Fruit fly (Drosophila melanogaster) whole organism, embryonic: Measurements from ENCODE around the gene CG8149.

Experiments used
- Aef1 ChIP-seq: fragments of 200-800 bp; sonication (Bioruptor generic); IDR thresholded peaks from 3 replicates; pipeline ENCODE4 v1.3.6; 2022; ENCODE audit warnings: missing biosample characterization, missing genetic modification characterization
- Awh ChIP-seq: fragments of 200-800 bp; sonication (Bioruptor generic); IDR thresholded peaks from 2 replicates; pipeline ENCODE4, ENCODE4 v1.3.6; 2022; ENCODE audit warnings: missing biosample characterization, missing genetic modification characterization
- B-H1 ChIP-seq: fragments of 200-800 bp; sonication (Bioruptor generic); IDR thresholded peaks from 3 replicates; pipeline ENCODE4 v1.3.6; 2022; ENCODE audit warnings: missing biosample characterization, missing genetic modification characterization
- CG1024 ChIP-seq: fragments of 200-800 bp; sonication (Bioruptor generic); IDR thresholded peaks from 2 replicates; pipeline ENCODE4 v1.3.6; 2022; ENCODE audit warnings: missing biosample characterization, missing genetic modification characterization
- CG10979 ChIP-seq: fragments of 200-800 bp; sonication (Bioruptor generic); optimal IDR thresholded peaks from 2 replicates; lab custom pipeline; 2018; ENCODE audit warnings: missing biosample characterization, mild to moderate bottlenecking, missing genetic modification characterization, moderate library complexity
- CG12299 ChIP-seq: fragments of 200-800 bp; sonication (Bioruptor generic); optimal IDR thresholded peaks from 2 replicates; lab custom pipeline; 2018; ENCODE audit warnings: missing biosample characterization, mild to moderate bottlenecking, missing genetic modification characterization
- CG13775 ChIP-seq: fragments of 200-800 bp; sonication (Bioruptor generic); optimal IDR thresholded peaks from 3 replicates; lab custom pipeline; 2017; ENCODE audit warnings: missing biosample characterization, mild to moderate bottlenecking, missing genetic modification characterization
- CG17186 ChIP-seq: fragments of 200-800 bp; sonication (Bioruptor generic); optimal IDR thresholded peaks from 3 replicates; lab custom pipeline; 2017; ENCODE audit warnings: missing biosample characterization, missing genetic modification reagents, missing genetic modification characterization
- CG17361 ChIP-seq: fragments of 200-800 bp; sonication (Bioruptor generic); IDR thresholded peaks from 3 replicates; pipeline ENCODE4 v1.3.6; 2022; ENCODE audit warnings: missing biosample characterization, missing genetic modification characterization
- CG17568 ChIP-seq: fragments of 200-800 bp; sonication (Bioruptor generic); optimal IDR thresholded peaks from 2 replicates; lab custom pipeline; 2018; ENCODE audit warnings: missing biosample characterization, mild to moderate bottlenecking, missing genetic modification characterization, moderate library complexity
- CG2129 ChIP-seq: fragments of 200-800 bp; sonication (Bioruptor generic); IDR thresholded peaks from 2 replicates; pipeline ENCODE4 v1.3.6; 2022; ENCODE audit warnings: missing biosample characterization, missing genetic modification characterization; ENCODE audit not compliant: partially characterized antibody
- CG4820 ChIP-seq: fragments of 200-800 bp; sonication (Bioruptor generic); optimal IDR thresholded peaks from 3 replicates; lab custom pipeline; 2016; ENCODE audit warnings: missing biosample characterization, missing genetic modification characterization
- CG8944 ChIP-seq: fragments of 200-800 bp; sonication (Bioruptor generic); optimal IDR thresholded peaks from 3 replicates; lab custom pipeline; 2016; ENCODE audit warnings: missing biosample characterization, missing genetic modification characterization
- CoRest ChIP-seq: fragments of 200-800 bp; sonication (Bioruptor generic); optimal IDR thresholded peaks from 3 replicates; lab custom pipeline; 2018; ENCODE audit warnings: missing biosample characterization, mild to moderate bottlenecking, missing genetic modification characterization, moderate library complexity
- Dbx ChIP-seq: fragments of 200-800 bp; sonication (Bioruptor generic); IDR thresholded peaks from 3 replicates; pipeline ENCODE4 v1.3.6; 2022; ENCODE audit warnings: missing biosample characterization, missing genetic modification characterization
- Deaf1 ChIP-seq: fragments of 200-800 bp; optimal IDR thresholded peaks from 3 replicates; lab custom pipeline; 2019; ENCODE audit warnings: missing biosample characterization, mild to moderate bottlenecking, missing genetic modification characterization, moderate library complexity
- Eip74EF ChIP-seq, 2 experiments: fragments of 200-800 bp in 1 of 2; fragments of >200 bp in 1 of 2; sonication (Bioruptor generic) in 1 of 2; optimal IDR thresholded peaks; 2 replicates each; lab custom pipeline; 2017 to 2019; ENCODE audit warnings: missing biosample characterization in 2 of 2, missing genetic modification characterization in 2 of 2, mild to moderate bottlenecking in 1 of 2, moderate library complexity in 1 of 2
- HHEX ChIP-seq: fragments of 200-800 bp; sonication (Bioruptor generic); optimal IDR thresholded peaks from 3 replicates; lab custom pipeline; 2017; ENCODE audit warnings: missing biosample characterization, mild to moderate bottlenecking, missing genetic modification characterization, missing genetic modification reagents
- Hmr ChIP-seq: fragments of 200-800 bp; sonication (Bioruptor generic); optimal IDR thresholded peaks from 3 replicates; lab custom pipeline; 2017; ENCODE audit warnings: mild to moderate bottlenecking, missing biosample characterization, missing genetic modification reagents, missing genetic modification characterization
- MBD-R2 ChIP-seq: fragments of 200-800 bp; sonication (Bioruptor generic); IDR thresholded peaks from 2 replicates; pipeline ENCODE4 v1.3.6; 2022; ENCODE audit warnings: missing biosample characterization, missing genetic modification characterization
- NfI ChIP-seq: fragments of 200-800 bp; sonication (Bioruptor generic); optimal IDR thresholded peaks from 3 replicates; lab custom pipeline; 2018; ENCODE audit warnings: missing biosample characterization, mild to moderate bottlenecking, missing genetic modification characterization, moderate library complexity
- YL-1 ChIP-seq: fragments of 200-800 bp; sonication (Bioruptor generic); optimal IDR thresholded peaks from 3 replicates; lab custom pipeline; 2017; ENCODE audit warnings: missing biosample characterization, mild to moderate bottlenecking, missing genetic modification characterization
- amos ChIP-seq: fragments of 200-800 bp; sonication (Bioruptor generic); IDR thresholded peaks from 2 replicates; pipeline ENCODE4 v1.3.6; 2022; ENCODE audit warnings: missing biosample characterization, missing genetic modification characterization; ENCODE audit not compliant: partially characterized antibody
- ara ChIP-seq: fragments of 200-800 bp; sonication (Bioruptor generic); IDR thresholded peaks from 2 replicates; pipeline ENCODE4 v1.3.6; 2022; ENCODE audit warnings: missing biosample characterization, missing genetic modification characterization
- az2 ChIP-seq: fragments of 200-800 bp; sonication (Bioruptor generic); optimal IDR thresholded peaks from 3 replicates; lab custom pipeline; 2016; ENCODE audit warnings: missing biosample characterization, missing genetic modification characterization
- bowl ChIP-seq: fragments of 200-800 bp; sonication (Bioruptor generic); IDR thresholded peaks from 2 replicates; pipeline ENCODE4 v1.3.6; 2022; ENCODE audit warnings: missing biosample characterization, missing genetic modification characterization
- cad ChIP-seq: fragments of >200 bp; optimal IDR thresholded peaks from 2 replicates; lab custom pipeline; 2017; ENCODE audit warnings: missing biosample characterization, missing genetic modification characterization
- cas ChIP-seq: fragments of 200-800 bp; sonication (Bioruptor generic); IDR thresholded peaks from 2 replicates; pipeline ENCODE4 v1.3.6; 2022; ENCODE audit warnings: missing biosample characterization, missing genetic modification characterization
- dan ChIP-seq: fragments of 200-800 bp; sonication (Bioruptor generic); IDR thresholded peaks from 2 replicates; pipeline ENCODE4 v1.3.6; 2022; ENCODE audit warnings: missing biosample characterization, missing genetic modification characterization
- esg ChIP-seq: fragments of 200-800 bp; sonication (Bioruptor generic); conservative IDR thresholded peaks from 2 replicates; pipeline ENCODE4 v1.3.6; 2022; ENCODE audit warnings: missing biosample characterization, missing genetic modification characterization
- fd96Cb ChIP-seq: fragments of 200-800 bp; sonication (Bioruptor generic); optimal IDR thresholded peaks from 2 replicates; lab custom pipeline; 2018; ENCODE audit warnings: missing biosample characterization, mild to moderate bottlenecking, missing genetic modification characterization, moderate library complexity
- ham ChIP-seq: fragments of 200-800 bp; sonication (Bioruptor generic); IDR thresholded peaks from 2 replicates; pipeline ENCODE4 v1.3.6; 2022; ENCODE audit warnings: missing biosample characterization, missing genetic modification characterization
- hkb ChIP-seq, 2 experiments: fragments of 200-800 bp in 1 of 2; fragments of >200 bp in 1 of 2; sonication (Bioruptor generic) in 1 of 2; IDR thresholded peaks in 1 of 2; optimal IDR thresholded peaks in 1 of 2; 2 replicates each; pipeline versions ENCODE4 v1.3.6 to Lab custom; 2017 to 2022; ENCODE audit warnings: missing biosample characterization in 1 of 2, missing genetic modification characterization in 1 of 2
- nerfin-2 ChIP-seq: fragments of 200-800 bp; sonication (Bioruptor generic); IDR thresholded peaks from 2 replicates; pipeline ENCODE4 v1.3.6; 2022; ENCODE audit warnings: missing biosample characterization, missing genetic modification characterization; ENCODE audit not compliant: partially characterized antibody
- nom ChIP-seq: fragments of 200-800 bp; sonication (Bioruptor generic); optimal IDR thresholded peaks from 2 replicates; lab custom pipeline; 2017; ENCODE audit warnings: missing biosample characterization, missing genetic modification characterization, mild to moderate bottlenecking, moderate library complexity, missing genetic modification reagents
- onecut ChIP-seq: fragments of 200-800 bp; sonication (Bioruptor generic); IDR thresholded peaks from 2 replicates; pipeline ENCODE4 v1.3.6; 2022; ENCODE audit warnings: missing biosample characterization, missing genetic modification characterization
- pho ChIP-seq: fragments of 200-800 bp; sonication (Bioruptor generic); optimal IDR thresholded peaks from 2 replicates; lab custom pipeline; 2016; ENCODE audit warnings: missing biosample characterization, missing genetic modification characterization
- psq ChIP-seq: fragments of 200-800 bp; sonication (Bioruptor generic); optimal IDR thresholded peaks from 2 replicates; lab custom pipeline; 2017; ENCODE audit warnings: missing biosample characterization, missing genetic modification characterization
- rib ChIP-seq: fragments of 200-800 bp; sonication (Bioruptor generic); IDR thresholded peaks from 2 replicates; pipeline ENCODE4 v1.3.6; 2022; ENCODE audit warnings: missing biosample characterization, missing genetic modification characterization
- salm ChIP-seq: fragments of 200-800 bp; sonication (Bioruptor generic); optimal IDR thresholded peaks from 2 replicates; lab custom pipeline; 2018; ENCODE audit warnings: missing biosample characterization, mild to moderate bottlenecking, missing genetic modification characterization
- sd ChIP-seq: fragments of 200-800 bp; sonication (Bioruptor generic); optimal IDR thresholded peaks from 3 replicates; lab custom pipeline; 2018; ENCODE audit warnings: missing biosample characterization, mild to moderate bottlenecking, missing genetic modification characterization, moderate library complexity
- sens ChIP-seq: fragments of 200-800 bp; sonication (Bioruptor generic); peaks from one replicate; lab custom pipeline; 2016; ENCODE audit warnings: missing biosample characterization, missing genetic modification characterization
- tll ChIP-seq, 2 experiments: fragments of 200-800 bp in 1 of 2; fragments of >200 bp in 1 of 2; sonication (Bioruptor generic) in 1 of 2; optimal IDR thresholded peaks; 2 replicates each; lab custom pipeline; 2017 to 2019; ENCODE audit warnings: missing biosample characterization in 2 of 2, missing genetic modification characterization in 2 of 2, mild to moderate bottlenecking in 1 of 2, moderate library complexity in 1 of 2
- vvl ChIP-seq: fragments of 200-800 bp; sonication (Bioruptor generic); IDR thresholded peaks from 2 replicates; pipeline ENCODE4 v1.3.6; 2022; ENCODE audit warnings: missing biosample characterization, missing genetic modification characterization
- zen ChIP-seq: fragments of 200-800 bp; sonication (Bioruptor generic); optimal IDR thresholded peaks from 3 replicates; lab custom pipeline; 2018; ENCODE audit warnings: missing biosample characterization, mild to moderate bottlenecking, missing genetic modification characterization, moderate library complexity
- zf30C ChIP-seq: fragments of 200-800 bp; sonication (Bioruptor generic); optimal IDR thresholded peaks from 3 replicates; lab custom pipeline; 2018; ENCODE audit warnings: missing biosample characterization, mild to moderate bottlenecking, missing genetic modification characterization
- zfh2 ChIP-seq: fragments of 200-800 bp; sonication (Bioruptor generic); optimal IDR thresholded peaks from 2 replicates; lab custom pipeline; 2016; ENCODE audit warnings: missing biosample characterization, missing genetic modification characterization

CG8149 gene

dm6 chr3R:9527907-9528842 lies 23.7 kb downstream of the CG8149 start (continued):
- TF ChIP-seq CoRest (tag; lab: Kevin White, UChicago), result no peak
- TF ChIP-seq amos (GFP tag; lab: Robert Waterston, UW), result no peak
- peak; percentile 91 for TF ChIP-seq cas (GFP tag; lab: Robert Waterston, UW)
- TF ChIP-seq Aef1, result peak; percentile 92
- TF ChIP-seq onecut (GFP tag; lab: Robert Waterston, UW), result peak; percentile 78
- TF ChIP-seq CG17186, result peak; percentile 20
- no peak for TF ChIP-seq tll (GFP tag; optimal IDR thresholded peaks at IDR 0.05; lab: Kevin White, UChicago)
- TF ChIP-seq cad, result no peak
- peak in 1 of 2 experiments; percentile 65 for TF ChIP-seq Eip74EF (GFP tag; optimal IDR thresholded peaks at IDR 0.05; lab: Kevin White, UChicago)
- TF ChIP-seq Hmr (GFP tag; lab: Kevin White, UChicago), result peak; percentile 95
- peak; percentile 68; the same call in 1 of the 2 replicates for TF ChIP-seq ham (GFP tag; lab: Robert Waterston, UW)
- peak; percentile 97 for TF ChIP-seq Dbx (GFP tag; lab: Robert Waterston, UW)
- peak; percentile 97 for TF ChIP-seq vvl (GFP tag; lab: Robert Waterston, UW)
- peak; percentile 71 for TF ChIP-seq Awh (GFP tag; lab: Robert Waterston, UW)
- no peak for TF ChIP-seq nom
- peak; percentile 86 for TF ChIP-seq CG17361 (GFP tag; lab: Robert Waterston, UW)
- peak; percentile 88 for TF ChIP-seq MBD-R2 (GFP tag; lab: Robert Waterston, UW)
- TF ChIP-seq sd (tag; lab: Kevin White, UChicago), result peak; percentile 85
- TF ChIP-seq CG17568 (GFP tag; lab: Kevin White, UChicago), result peak; percentile 30
- peak; percentile 87 for TF ChIP-seq pho (GFP tag; lab: Kevin White, UChicago)
- TF ChIP-seq Deaf1 (tag; lab: Kevin White, UChicago), result peak; percentile 66
- TF ChIP-seq zfh2, result peak; percentile 94
- TF ChIP-seq az2 (GFP tag; lab: Kevin White, UChicago), result peak; percentile 74
- peak; percentile 68; the same call in 1 of the 2 replicates for TF ChIP-seq bowl
- peak; percentile 96 for TF ChIP-seq rib (GFP tag; lab: Robert Waterston, UW)
- TF ChIP-seq CG1024 (GFP tag; lab: Robert Waterston, UW), result peak; percentile 59
- no peak for TF ChIP-seq hkb (optimal IDR thresholded peaks at IDR 0.05; lab: Kevin White, UChicago)
- peak; percentile 93 for TF ChIP-seq hkb (GFP tag; IDR thresholded peaks at IDR 0.05; lab: Robert Waterston, UW)
- TF ChIP-seq NfI (GFP tag; lab: Kevin White, UChicago), result peak; percentile 88
- TF ChIP-seq CG8944 (GFP tag; lab: Kevin White, UChicago), result peak; percentile 70
- TF ChIP-seq CG4820 (GFP tag; lab: Kevin White, UChicago), result peak; percentile 81
- peak; percentile 68 for TF ChIP-seq CG10979
- TF ChIP-seq sens (GFP tag; lab: Kevin White, UChicago), result peak; percentile 95
- TF ChIP-seq zen (tag; lab: Kevin White, UChicago), result peak; percentile 66
- peak; percentile 89 for TF ChIP-seq B-H1 (GFP tag; lab: Robert Waterston, UW)
- TF ChIP-seq CG13775, result peak; percentile 54
- TF ChIP-seq fd96Cb, result peak; percentile 82
- no peak for TF ChIP-seq YL-1
- TF ChIP-seq psq (GFP tag; lab: Kevin White, UChicago), result peak; percentile 7
- 0 out of 2 replicates have a peak, but pooled peaks have one; percentile 28 for TF ChIP-seq nerfin-2 (GFP tag; lab: Robert Waterston, UW)
- TF ChIP-seq dan (GFP tag; lab: Robert Waterston, UW), result no peak
- peak; percentile 74 for TF ChIP-seq ara (GFP tag; lab: Robert Waterston, UW)
- TF ChIP-seq esg (GFP tag; lab: Robert Waterston, UW), result peak; percentile 83
- TF ChIP-seq HHEX (GFP tag; lab: Kevin White, UChicago), result peak; percentile 93
- TF ChIP-seq CG2129, result no peak
- TF ChIP-seq salm (tag; lab: Kevin White, UChicago), result peak; percentile 65
- peak; percentile 66 for TF ChIP-seq CG12299
- TF ChIP-seq zf30C (GFP tag; lab: Kevin White, UChicago), result no peak
